Worm (Caenorhabditis elegans): Measurements from ENCODE around the gene ZK1010.12.

DNA sequence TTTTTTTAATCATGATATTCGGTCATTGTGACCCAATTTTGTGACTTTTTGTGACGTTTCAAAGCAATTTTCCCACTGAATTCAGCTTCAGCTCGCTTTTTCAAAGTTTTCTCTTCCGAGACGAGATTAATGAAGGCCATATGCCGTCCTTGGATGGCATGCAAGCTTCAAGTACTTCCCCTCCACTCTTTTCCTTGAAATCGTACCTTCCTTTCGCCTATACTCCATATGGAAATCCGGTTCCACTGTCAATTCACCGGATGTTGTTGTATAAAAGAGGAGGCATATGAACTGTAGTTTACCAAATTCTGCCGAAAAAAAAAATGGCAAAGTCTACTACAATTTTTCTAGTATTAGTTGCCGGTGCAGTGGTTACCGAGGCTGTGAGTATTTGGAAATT, 10.3 kb upstream of the ZK1010.12 start, which contains the start of gene ZK1010.4:
- TF ChIP-seq pha-4 (GFP tag; IDR thresholded peaks at IDR 0.05) (no peak), pha-4 (tag; optimal IDR thresholded peaks at IDR 0.05) (no peak), nhr-25 (tag; optimal IDR thresholded peaks at IDR 0.05; ENCODE audit: borderline replicate concordance, insufficient read depth) (no peak), nhr-11 (tag; optimal IDR thresholded peaks at IDR 0.05) (no peak), lin-15B (tag; optimal IDR thresholded peaks at IDR 0.05) (no peak), lin-39 (tag; optimal IDR thresholded peaks at IDR 0.05) (no peak), ztf-11 (tag; optimal IDR thresholded peaks at IDR 0.05) (no peak), R02D3.7 (tag; optimal IDR thresholded peaks at IDR 0.05) (no peak)
